Fruit fly (Drosophila melanogaster) whole organism, pupa: Measurements from ENCODE around the gene CG33159.

Experiments
- CG10348 ChIP-seq: fragments of 200-800 bp; sonication (Bioruptor generic); IDR thresholded peaks from 2 replicates; pipeline ENCODE4 v1.3.6; 2022; ENCODE audit warnings: missing biosample characterization, missing genetic modification characterization
- CG12605 ChIP-seq: fragments of 200-800 bp; sonication (Bioruptor generic); IDR thresholded peaks from 2 replicates; pipeline ENCODE4 v1.3.6; 2022; ENCODE audit warnings: missing biosample characterization, missing genetic modification characterization
- CG13204 ChIP-seq: fragments of 200-800 bp; sonication (Bioruptor generic); optimal IDR thresholded peaks from 2 replicates; lab custom pipeline; 2018; ENCODE audit warnings: missing biosample characterization, mild to moderate bottlenecking, missing genetic modification characterization, moderate library complexity
- CG14655 ChIP-seq: fragments of 200-800 bp; sonication (Bioruptor generic); optimal IDR thresholded peaks from 3 replicates; lab custom pipeline; 2017; ENCODE audit warnings: mild to moderate bottlenecking, missing biosample characterization, missing genetic modification reagents, missing genetic modification characterization
- CG15710 ChIP-seq: fragments of 200-800 bp; sonication (Bioruptor generic); optimal IDR thresholded peaks from 2 replicates; lab custom pipeline; 2018; ENCODE audit warnings: missing biosample characterization, mild to moderate bottlenecking, missing genetic modification characterization, moderate library complexity
- CG17806 ChIP-seq: fragments of 200-800 bp; sonication (Bioruptor generic); optimal IDR thresholded peaks from 2 replicates; lab custom pipeline; 2018; ENCODE audit warnings: missing biosample characterization, mild to moderate bottlenecking, missing genetic modification characterization, moderate library complexity
- CG32121 ChIP-seq: fragments of 200-800 bp; sonication (Bioruptor generic); IDR thresholded peaks from 2 replicates; pipeline ENCODE4 v1.3.6; 2022; ENCODE audit warnings: missing biosample characterization, missing genetic modification characterization
- CG34367 ChIP-seq: fragments of 200-800 bp; sonication (Bioruptor generic); optimal IDR thresholded peaks from 2 replicates; lab custom pipeline; 2018; ENCODE audit warnings: missing biosample characterization, mild to moderate bottlenecking, missing genetic modification characterization
- CG4496 ChIP-seq: fragments of 200-800 bp; sonication (Bioruptor generic); IDR thresholded peaks from 3 replicates; pipeline ENCODE4 v1.3.6; 2022; ENCODE audit warnings: missing biosample characterization, missing genetic modification characterization
- CG8159 ChIP-seq: fragments of 200-800 bp; sonication (Bioruptor generic); optimal IDR thresholded peaks from 3 replicates; lab custom pipeline; 2018; ENCODE audit warnings: missing biosample characterization, mild to moderate bottlenecking, missing genetic modification characterization, moderate library complexity
- CG8301 ChIP-seq: fragments of 200-800 bp; sonication (Bioruptor generic); optimal IDR thresholded peaks from 2 replicates; lab custom pipeline; 2018; ENCODE audit warnings: missing biosample characterization, mild to moderate bottlenecking, missing genetic modification characterization
- CG9948 ChIP-seq: fragments of 200-800 bp; sonication (Bioruptor generic); optimal IDR thresholded peaks from 2 replicates; lab custom pipeline; 2018; ENCODE audit warnings: missing biosample characterization, mild to moderate bottlenecking, missing genetic modification characterization, moderate library complexity
- D1 ChIP-seq: fragments of 200-800 bp; sonication (Bioruptor generic); optimal IDR thresholded peaks from 2 replicates; lab custom pipeline; 2018; ENCODE audit warnings: missing biosample characterization, mild to moderate bottlenecking, missing genetic modification characterization, moderate library complexity
- EcR ChIP-seq: fragments of 200-800 bp; sonication (Bioruptor generic); optimal IDR thresholded peaks from 3 replicates; lab custom pipeline; 2019; ENCODE audit warnings: missing biosample characterization, missing genetic modification characterization, mild to moderate bottlenecking, moderate library complexity, missing genetic modification reagents
- Ets98B ChIP-seq: fragments of 200-800 bp; sonication (Bioruptor generic); IDR thresholded peaks from 2 replicates; pipeline ENCODE4 v1.3.6; 2022; ENCODE audit warnings: missing biosample characterization, missing genetic modification characterization
- Pif1A ChIP-seq: fragments of 200-800 bp; sonication (Bioruptor generic); optimal IDR thresholded peaks from 3 replicates; lab custom pipeline; 2016; ENCODE audit warnings: missing biosample characterization, missing genetic modification characterization
- Pif1B ChIP-seq: fragments of 200-800 bp; sonication (Bioruptor generic); optimal IDR thresholded peaks from 3 replicates; lab custom pipeline; 2016; ENCODE audit warnings: missing biosample characterization, missing genetic modification characterization
- Snoo ChIP-seq: fragments of 200-800 bp; sonication (Bioruptor generic); optimal IDR thresholded peaks from 3 replicates; lab custom pipeline; 2017; ENCODE audit warnings: missing biosample characterization, mild to moderate bottlenecking, missing genetic modification characterization, inconsistent platforms
- fd96Ca ChIP-seq: fragments of 200-800 bp; sonication (Bioruptor generic); IDR thresholded peaks from 3 replicates; pipeline ENCODE4 v1.3.6; 2022; ENCODE audit warnings: missing biosample characterization, missing genetic modification characterization
- gl ChIP-seq: fragments of 200-800 bp; sonication (Bioruptor generic); optimal IDR thresholded peaks from 2 replicates; lab custom pipeline; 2018; ENCODE audit warnings: missing biosample characterization, mild to moderate bottlenecking, missing genetic modification characterization
- rn ChIP-seq: fragments of 200-800 bp; sonication (Bioruptor generic); IDR thresholded peaks from 2 replicates; pipeline ENCODE4 v1.3.6; 2022; ENCODE audit warnings: missing biosample characterization, missing genetic modification characterization

CG33159 gene

dm6 chr3L:3240597-3241367, 36.5 kb upstream of the CG33159 start:
- peak; percentile 99 for TF ChIP-seq CG15710 (tag; lab: Kevin White, UChicago)
- peak; percentile 71; the same call in 2 of the 3 replicates for TF ChIP-seq fd96Ca (GFP tag; lab: Robert Waterston, UW)
- TF ChIP-seq Ets98B (GFP tag; lab: Robert Waterston, UW) = peak; percentile 69
- peak; percentile 95 for TF ChIP-seq CG14655
- peak; percentile 97 for TF ChIP-seq CG34367 (tag; lab: Kevin White, UChicago)
- peak; percentile 60 for TF ChIP-seq EcR (GFP tag; lab: Kevin White, UChicago)
- peak; percentile 90 for TF ChIP-seq Pif1B (GFP tag; lab: Kevin White, UChicago)
- TF ChIP-seq Pif1A (GFP tag; lab: Kevin White, UChicago) = peak; percentile 91
- peak; percentile 71 for TF ChIP-seq CG12605 (GFP tag; lab: Robert Waterston, UW)
- peak; percentile 97 for TF ChIP-seq CG17806 (tag; lab: Kevin White, UChicago)
- peak; percentile 87 for TF ChIP-seq Snoo (tag; lab: Kevin White, UChicago)
- peak; percentile 95 for TF ChIP-seq D1
- TF ChIP-seq rn (GFP tag; lab: Robert Waterston, UW) = peak; percentile 79
- TF ChIP-seq CG8301 (tag; lab: Kevin White, UChicago) = peak; percentile 84
- TF ChIP-seq CG8159 (tag; lab: Kevin White, UChicago) = peak; percentile 99
- peak; percentile 97 for TF ChIP-seq CG13204 (GFP tag; lab: Kevin White, UChicago)
- TF ChIP-seq CG10348 (GFP tag; lab: Robert Waterston, UW) = no peak
- peak; percentile 73 for TF ChIP-seq CG32121 (GFP tag; lab: Robert Waterston, UW)
- TF ChIP-seq CG4496 (GFP tag; lab: Robert Waterston, UW) = peak; percentile 84
- peak; percentile 98 for TF ChIP-seq CG9948 (tag; lab: Kevin White, UChicago)
- peak; percentile 87 for TF ChIP-seq gl

- TF ChIP-seq CG10348 (GFP tag; lab: Robert Waterston, UW) (no peak), CG4496 (GFP tag; lab: Robert Waterston, UW) (0 out of 3 replicates have a peak, but pooled peaks have one; percentile 5), Ets98B (GFP tag; lab: Robert Waterston, UW) (no peak), EcR (GFP tag; lab: Kevin White, UChicago) (peak; percentile 94), CG9948 (tag; lab: Kevin White, UChicago) (peak; percentile 66), CG32121 (GFP tag; lab: Robert Waterston, UW) (no peak), CG14655 (no peak), fd96Ca (GFP tag; lab: Robert Waterston, UW) (no peak), D1 (peak; percentile 40), CG13204 (GFP tag; lab: Kevin White, UChicago) (no peak), CG15710 (tag; lab: Kevin White, UChicago) (peak; percentile 60), CG34367 (tag; lab: Kevin White, UChicago) (peak; percentile 83), Pif1B (GFP tag; lab: Kevin White, UChicago) (peak; percentile 68), gl (no peak), CG8159 (tag; lab: Kevin White, UChicago) (no peak), CG17806 (tag; lab: Kevin White, UChicago) (no peak), CG12605 (GFP tag; lab: Robert Waterston, UW) (no peak), Pif1A (GFP tag; lab: Kevin White, UChicago) (no peak), Snoo (tag; lab: Kevin White, UChicago) (peak; percentile 46), CG8301 (tag; lab: Kevin White, UChicago) (no peak), rn (GFP tag; lab: Robert Waterston, UW) (no peak)
- TF ChIP-seq, all 21 proteins: peak for 8
These were observed 35.7 kb upstream of the CG33159 start for dm6 chr3L:3239785-3240596.

- TF ChIP-seq EcR (GFP tag; lab: Kevin White, UChicago) (no peak), CG10348 (GFP tag; lab: Robert Waterston, UW) (no peak), CG8159 (tag; lab: Kevin White, UChicago) (peak; percentile 8), gl (peak; percentile 26), CG12605 (GFP tag; lab: Robert Waterston, UW) (no peak), CG4496 (GFP tag; lab: Robert Waterston, UW) (peak; percentile 39; the same call in 1 of the 3 replicates), CG34367 (tag; lab: Kevin White, UChicago) (no peak), CG14655 (no peak), Ets98B (GFP tag; lab: Robert Waterston, UW) (no peak), CG8301 (tag; lab: Kevin White, UChicago) (no peak)
These were observed 34.9 kb upstream of the CG33159 start, which contains the start of gene CG17746 for dm6 chr3L:3239033-3239752. Gene CG17746, minus strand, starts transcription at chr3L:3239578.

- TF ChIP-seq CG9948 (tag; lab: Kevin White, UChicago) (no peak), EcR (GFP tag; lab: Kevin White, UChicago) (peak; percentile 45)
These were observed 32.1 kb upstream of the CG33159 start for dm6 chr3L:3236319-3236718.
